Worm (Caenorhabditis elegans): Measurements from ENCODE around the gene skih-2.

The skih-2 gene

ce11 chrIV:11112641-11113040, 29.5 kb downstream of the skih-2 start, which contains the start of gene clc-9:
clc-9 (plus strand) TSS chrIV:11112941.
- no peak for TF ChIP-seq aly-2 (tag; optimal IDR thresholded peaks at IDR 0.05)
- no peak for TF ChIP-seq eor-1 (tag; optimal IDR thresholded peaks at IDR 0.05)
- no peak for TF ChIP-seq nhr-67 (tag; optimal IDR thresholded peaks at IDR 0.05)

ce11 chrIV:11111898-11112297, 30.3 kb downstream of the skih-2 start:
- no peak for TF ChIP-seq nhr-76 (tag; optimal IDR thresholded peaks at IDR 0.05)
- no peak for TF ChIP-seq nhr-23 (tag; optimal IDR thresholded peaks at IDR 0.05)
- no peak for TF ChIP-seq tbx-2 (tag; optimal IDR thresholded peaks at IDR 0.05)
- peak; percentile 3 for TF ChIP-seq egl-5 (tag; optimal IDR thresholded peaks at IDR 0.05)
- TF ChIP-seq nfya-1 (tag; optimal IDR thresholded peaks at IDR 0.05; ENCODE audit: insufficient read depth) = peak; percentile 24
- TF ChIP-seq mml-1 (tag; optimal IDR thresholded peaks at IDR 0.05) = no peak

DNA sequence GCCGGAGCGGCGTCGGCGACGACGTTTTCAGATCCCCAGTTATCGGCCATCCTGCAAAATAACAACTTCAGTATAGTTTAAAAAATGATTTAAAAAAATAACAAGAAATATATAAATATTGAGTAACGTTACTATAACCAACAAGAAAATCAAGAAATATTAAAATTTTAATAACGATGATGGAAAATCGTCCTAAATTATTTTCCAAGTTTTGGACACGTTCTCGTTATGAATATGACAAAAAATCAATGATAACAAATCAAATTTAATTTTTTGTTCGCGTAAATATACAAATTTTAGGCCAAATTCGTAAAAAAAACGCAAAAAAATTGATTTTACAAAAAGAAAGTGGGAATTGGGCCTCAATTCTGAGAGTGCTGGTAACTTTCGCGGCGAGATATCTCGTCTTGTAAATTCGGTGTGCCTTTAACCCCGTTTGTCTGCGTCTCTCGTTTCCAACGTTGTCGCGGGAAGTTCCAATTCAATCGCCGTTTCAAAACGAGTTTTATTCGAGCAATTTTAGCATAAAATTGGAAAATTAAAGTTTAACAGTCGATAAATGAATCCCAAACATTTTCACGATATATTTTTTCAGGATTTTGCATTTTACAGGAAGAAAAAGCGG, 31.1 kb downstream of the skih-2 start, which contains the start of gene rps-5:
TSS of gene rps-5 (minus strand) at position 51 of the 625 bp plus-strand sequence.
- peak; percentile 23 for TF ChIP-seq ceh-28 (tag; optimal IDR thresholded peaks at IDR 0.05)
- TF ChIP-seq nhr-12 (tag; optimal IDR thresholded peaks at IDR 0.05) = no peak
- TF ChIP-seq mdl-1 (tag; optimal IDR thresholded peaks at IDR 0.05) = no peak
- peak; percentile 16 for TF ChIP-seq snpc-4 (tag; optimal IDR thresholded peaks at IDR 0.05)
- TF ChIP-seq nhr-25 (tag; optimal IDR thresholded peaks at IDR 0.05) = peak; percentile 39
- peak; percentile 23 for TF ChIP-seq R02D3.7 (tag; optimal IDR thresholded peaks at IDR 0.05)
- TF ChIP-seq ztf-4 (tag; optimal IDR thresholded peaks at IDR 0.05) = no peak
- peak; percentile 27 for TF ChIP-seq elt-2 (tag; optimal IDR thresholded peaks at IDR 0.05)
- no peak for TF ChIP-seq elt-1 (tag; optimal IDR thresholded peaks at IDR 0.05)
- TF ChIP-seq lin-39 (tag; optimal IDR thresholded peaks at IDR 0.05) = peak; percentile 40
- TF ChIP-seq nfya-1 (tag; optimal IDR thresholded peaks at IDR 0.05; ENCODE audit: insufficient read depth) = peak; percentile 91
- no peak for TF ChIP-seq nhr-67 (tag; optimal IDR thresholded peaks at IDR 0.05)
- TF ChIP-seq ceh-82 (tag; optimal IDR thresholded peaks at IDR 0.05) = no peak
- TF ChIP-seq zag-1 (tag; optimal IDR thresholded peaks at IDR 0.05) = no peak
- TF ChIP-seq lsy-12 (tag; optimal IDR thresholded peaks at IDR 0.05) = no peak
- peak; percentile 23 for TF ChIP-seq pqm-1 (tag; optimal IDR thresholded peaks at IDR 0.05)
- no peak for TF ChIP-seq ztf-11 (tag; optimal IDR thresholded peaks at IDR 0.05)
- TF ChIP-seq ceh-9 (tag; optimal IDR thresholded peaks at IDR 0.05) = no peak
- TF ChIP-seq tbx-2 (tag; optimal IDR thresholded peaks at IDR 0.05) = no peak
- peak; percentile 78 for TF ChIP-seq nhr-23 (tag; optimal IDR thresholded peaks at IDR 0.05)
- TF ChIP-seq pha-4 (tag; optimal IDR thresholded peaks at IDR 0.05) = peak; percentile 60
- peak; percentile 8 for TF ChIP-seq skn-1 (tag; optimal IDR thresholded peaks at IDR 0.05)
- no peak for TF ChIP-seq nhr-28 (tag; optimal IDR thresholded peaks at IDR 0.05)
- peak; percentile 67 for TF ChIP-seq lin-15B (tag; optimal IDR thresholded peaks at IDR 0.05)
- peak; percentile 80 for TF ChIP-seq hmg-11 (tag; optimal IDR thresholded peaks at IDR 0.05)

- TF ChIP-seq ama-1 (optimal IDR thresholded peaks at IDR 0.05) (peak; percentile 9), R02D3.7 (tag; optimal IDR thresholded peaks at IDR 0.05) (peak; percentile 15), nhr-43 (tag; optimal IDR thresholded peaks at IDR 0.05; ENCODE audit: poor library complexity, severe bottlenecking) (peak; percentile 24), tbx-2 (tag; optimal IDR thresholded peaks at IDR 0.05) (no peak)
These were observed 32.4 kb downstream of the skih-2 start, which contains the start of gene pigk-1 for ce11 chrIV:11109771-11110170. pigk-1 (minus strand) TSS chrIV:11110018.

ce11 chrIV:11105724-11106123, 36.4 kb downstream of the skih-2 start, which contains the start of gene srlf-24:
srlf-24 (minus strand) TSS chrIV:11105824.
- TF ChIP-seq nhr-12 (tag; optimal IDR thresholded peaks at IDR 0.05) (no peak), aly-2 (tag; optimal IDR thresholded peaks at IDR 0.05) (no peak), nhr-67 (tag; optimal IDR thresholded peaks at IDR 0.05) (no peak), fos-1 (tag; optimal IDR thresholded peaks at IDR 0.05) (no peak), nhr-43 (tag; optimal IDR thresholded peaks at IDR 0.05; ENCODE audit: poor library complexity, severe bottlenecking) (no peak), sea-2 (GFP tag; optimal IDR thresholded peaks at IDR 0.05) (no peak), daf-12 (tag; optimal IDR thresholded peaks at IDR 0.05) (no peak), nhr-28 (tag; optimal IDR thresholded peaks at IDR 0.05) (no peak), ztf-4 (tag; optimal IDR thresholded peaks at IDR 0.05) (no peak), elt-1 (tag; optimal IDR thresholded peaks at IDR 0.05) (no peak), nhr-25 (tag; optimal IDR thresholded peaks at IDR 0.05) (no peak)
